Worm (Caenorhabditis elegans): ENCODE measurements around the gene gst-13.

The gst-13 gene

DNA sequence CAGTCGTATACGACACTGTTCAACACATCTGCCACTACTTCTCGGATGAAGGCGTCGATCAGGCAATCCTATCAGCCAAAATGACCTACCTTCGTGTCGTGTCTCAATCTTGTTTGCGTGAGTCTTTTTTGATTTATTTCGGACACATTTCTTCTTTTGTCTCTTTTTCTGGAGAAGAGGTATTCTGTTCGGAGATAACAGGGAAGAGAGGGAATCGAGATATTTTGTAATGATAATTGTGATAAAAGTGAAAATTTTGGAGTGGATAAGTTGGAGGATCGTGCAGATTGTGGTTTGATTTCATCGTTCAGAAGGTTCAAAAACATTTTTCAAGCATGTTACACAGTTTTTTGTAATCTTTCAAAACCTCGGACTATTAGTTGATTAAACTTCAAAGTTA lies 2.6 kb downstream of the gst-13 start:
- TF ChIP-seq unc-62 (GFP tag; optimal IDR thresholded peaks at IDR 0.05 in 1 of 2) (peak in 1 of 2 experiments; percentile 63), unc-62 (tag; optimal IDR thresholded peaks at IDR 0.05) (no peak), arid-1 (GFP tag; conservative IDR thresholded peaks at IDR 0.05) (no peak), nhr-28 (tag; optimal IDR thresholded peaks at IDR 0.05) (peak; percentile 28), mdt-29 (GFP tag; IDR thresholded peaks at IDR 0.05) (no peak), mxl-3 (GFP tag; optimal IDR thresholded peaks at IDR 0.05) (peak; percentile 52), ceh-44 (GFP tag; IDR thresholded peaks at IDR 0.05) (no peak), T26A8.4 (GFP tag; IDR thresholded peaks at IDR 0.05) (no peak), ceh-20 (GFP tag; IDR thresholded peaks at IDR 0.05) (no peak)

DNA sequence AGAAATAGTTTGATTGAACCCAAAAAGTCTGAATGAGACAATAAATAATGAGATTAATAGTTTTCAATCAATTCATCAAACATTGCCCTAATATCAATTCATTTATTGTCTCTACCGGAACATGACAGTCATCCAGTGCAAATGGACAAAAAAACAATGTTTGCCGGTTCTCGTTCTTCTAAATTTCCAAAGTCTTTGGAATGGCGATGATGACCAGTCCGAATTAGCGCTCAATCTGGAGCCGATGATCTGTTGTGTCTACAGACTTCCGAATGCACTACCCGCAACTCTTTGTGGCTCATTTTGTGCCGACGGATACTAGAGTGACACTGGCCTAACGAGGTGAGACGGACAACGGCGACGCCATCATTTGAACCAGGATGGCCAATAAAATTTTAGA lies 5.0 kb downstream of the gst-13 start, which contains the start of gene T26C5.3:
T26C5.3 (plus strand) TSS at position 301 of the 400 bp plus-strand sequence.
- no peak for TF ChIP-seq arid-1 (GFP tag; conservative IDR thresholded peaks at IDR 0.05)
- TF ChIP-seq pha-4 (GFP tag; IDR thresholded peaks at IDR 0.05) = no peak
- TF ChIP-seq pha-4 (tag; optimal IDR thresholded peaks at IDR 0.05) = no peak
- no peak for TF ChIP-seq ztf-11 (tag; optimal IDR thresholded peaks at IDR 0.05)
- TF ChIP-seq daf-16 (GFP tag; optimal IDR thresholded peaks at IDR 0.05) = no peak
- no peak for TF ChIP-seq daf-16 (tag; optimal IDR thresholded peaks at IDR 0.05)
- TF ChIP-seq lin-15B (tag; optimal IDR thresholded peaks at IDR 0.05) = no peak
- TF ChIP-seq nhr-48 (tag; optimal IDR thresholded peaks at IDR 0.05) = no peak
- TF ChIP-seq zfp-2 (tag; optimal IDR thresholded peaks at IDR 0.05) = no peak

- TF ChIP-seq aha-1 (tag) (peak; percentile 63), mdt-29 (GFP tag; IDR thresholded peaks at IDR 0.05) (no peak)
Observed at ce11 chrII:9236972-9237371, 5.7 kb downstream of the gst-13 start.

DNA sequence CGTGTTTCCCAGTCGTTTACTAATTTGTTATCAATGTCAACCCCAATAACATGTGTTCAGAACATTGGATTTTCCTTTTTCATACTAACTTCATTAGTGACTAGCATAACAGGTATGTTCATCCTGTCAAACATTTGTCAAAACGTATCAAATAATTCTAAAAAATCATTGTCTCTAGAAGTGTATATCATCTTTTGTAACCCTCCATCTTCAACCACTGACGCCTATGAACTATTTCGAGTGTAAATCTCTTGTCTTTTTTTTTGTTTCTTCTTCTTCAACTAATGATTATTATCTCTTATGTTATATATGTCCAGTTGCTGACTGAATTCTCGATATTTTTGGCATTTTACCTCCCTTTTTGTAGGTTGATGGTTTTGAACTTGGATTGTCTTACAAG lies 6.5 kb downstream of the gst-13 start:
- TF ChIP-seq nhr-28 (tag; optimal IDR thresholded peaks at IDR 0.05) = peak; percentile 1
- no peak for TF ChIP-seq tra-1 (GFP tag; IDR thresholded peaks at IDR 0.05)
- no peak for TF ChIP-seq hlh-30 (tag; optimal IDR thresholded peaks at IDR 0.05; ENCODE audit: insufficient read depth)
- no peak for TF ChIP-seq attf-4 (tag; optimal IDR thresholded peaks at IDR 0.05)
- TF ChIP-seq ceh-32 (tag; optimal IDR thresholded peaks at IDR 0.05; ENCODE audit: poor library complexity) = no peak

- TF ChIP-seq aha-1 (tag) (no peak), hif-1 (tag; optimal IDR thresholded peaks at IDR 0.05) (no peak), ctbp-1 (GFP tag; IDR thresholded peaks at IDR 0.05) (no peak), madf-5 (GFP tag; IDR thresholded peaks at IDR 0.05) (no peak), ceh-44 (GFP tag; IDR thresholded peaks at IDR 0.05) (no peak), hlh-30 (tag; optimal IDR thresholded peaks at IDR 0.05; ENCODE audit: insufficient read depth) (peak; percentile 74), jun-1 (tag; optimal IDR thresholded peaks at IDR 0.05) (no peak), duxl-1 (tag; optimal IDR thresholded peaks at IDR 0.05; ENCODE audit: poor library complexity) (no peak), Y105C5A.15 (GFP tag; IDR thresholded peaks at IDR 0.05) (no peak), nhr-28 (tag; optimal IDR thresholded peaks at IDR 0.05) (peak; percentile 16), tra-1 (GFP tag; IDR thresholded peaks at IDR 0.05) (no peak), hlh-11 (tag; optimal IDR thresholded peaks at IDR 0.05) (peak; percentile 11), skn-1 (tag; optimal IDR thresholded peaks at IDR 0.05) (no peak), saeg-2 (GFP tag; IDR thresholded peaks at IDR 0.05) (no peak), dpl-1 (GFP tag; optimal IDR thresholded peaks at IDR 0.05) (no peak), lin-29 (GFP tag; IDR thresholded peaks at IDR 0.05) (no peak), php-3 (GFP tag; IDR thresholded peaks at IDR 0.05) (no peak), cey-2 (tag; optimal IDR thresholded peaks at IDR 0.05; ENCODE audit: borderline replicate concordance, insufficient read depth) (no peak), attf-4 (tag; optimal IDR thresholded peaks at IDR 0.05) (no peak)
Observed at ce11 chrII:9241610-9242009, 10.4 kb downstream of the gst-13 start.

All from whole organism, L4 larva.